Fruit fly (Drosophila melanogaster) whole organism, adult: Measurements from ENCODE around the gene CG4686.

Experiments
- CG11617 ChIP-seq: fragments of 200-800 bp; sonication (Bioruptor generic); optimal IDR thresholded peaks from 2 replicates; lab custom pipeline; 2017; ENCODE audit warnings: mild to moderate bottlenecking, missing biosample characterization, missing genetic modification reagents, missing genetic modification characterization
- CG12768 ChIP-seq: fragments of 200-800 bp; sonication (Bioruptor generic); optimal IDR thresholded peaks from 2 replicates; lab custom pipeline; 2017; ENCODE audit warnings: missing biosample characterization, missing genetic modification characterization, mild to moderate bottlenecking, moderate library complexity, missing genetic modification reagents
- CG14711 ChIP-seq: fragments of 200-800 bp; sonication (Bioruptor generic); optimal IDR thresholded peaks from 2 replicates; lab custom pipeline; 2018; ENCODE audit warnings: missing biosample characterization, mild to moderate bottlenecking, missing genetic modification characterization, moderate library complexity
- CG1620 ChIP-seq: fragments of 200-800 bp; sonication (Bioruptor generic); optimal IDR thresholded peaks from 2 replicates; lab custom pipeline; 2016; ENCODE audit warnings: missing biosample characterization, missing genetic modification characterization
- CG33017 ChIP-seq: fragments of 200-800 bp; sonication (Bioruptor generic); optimal IDR thresholded peaks from 2 replicates; lab custom pipeline; 2018; ENCODE audit warnings: missing biosample characterization, mild to moderate bottlenecking, missing genetic modification characterization, moderate library complexity
- CG5204 ChIP-seq: fragments of 200-800 bp; sonication (Bioruptor generic); optimal IDR thresholded peaks from 2 replicates; lab custom pipeline; 2016; ENCODE audit warnings: missing biosample characterization, missing genetic modification characterization
- CG7045 ChIP-seq: fragments of 200-800 bp; sonication (Bioruptor generic); optimal IDR thresholded peaks from 2 replicates; lab custom pipeline; 2017; ENCODE audit warnings: missing biosample characterization, mild to moderate bottlenecking, missing genetic modification characterization
- CG7101 ChIP-seq: fragments of 200-800 bp; sonication (Bioruptor generic); optimal IDR thresholded peaks from 2 replicates; lab custom pipeline; 2018; ENCODE audit warnings: missing biosample characterization, mild to moderate bottlenecking, missing genetic modification characterization, moderate library complexity
- Clk ChIP-seq: fragments of 200-800 bp; sonication (Bioruptor generic); optimal IDR thresholded peaks from 2 replicates; lab custom pipeline; 2017; ENCODE audit warnings: missing biosample characterization, missing genetic modification characterization
- Crg-1 ChIP-seq: fragments of 200-800 bp; sonication (Bioruptor generic); optimal IDR thresholded peaks from 2 replicates; lab custom pipeline; 2016; ENCODE audit warnings: missing biosample characterization, missing genetic modification characterization
- Hr96 ChIP-seq: fragments of 200-800 bp; sonication (Bioruptor generic); optimal IDR thresholded peaks from 2 replicates; lab custom pipeline; 2016; ENCODE audit warnings: missing biosample characterization, missing genetic modification characterization
- Mnt ChIP-seq: fragments of 200-800 bp; sonication (Bioruptor generic); optimal IDR thresholded peaks from 2 replicates; lab custom pipeline; 2016; ENCODE audit warnings: missing biosample characterization, mild to moderate bottlenecking, missing genetic modification characterization
- bab1 ChIP-seq: fragments of 200-800 bp; sonication (Bioruptor generic); optimal IDR thresholded peaks from 3 replicates; lab custom pipeline; 2019; ENCODE audit warnings: missing biosample characterization, mild to moderate bottlenecking, missing genetic modification characterization, moderate library complexity
- cic ChIP-seq: fragments of 200-800 bp; sonication (Bioruptor generic); optimal IDR thresholded peaks from 2 replicates; lab custom pipeline; 2017; ENCODE audit warnings: missing biosample characterization, mild to moderate bottlenecking, missing genetic modification characterization, moderate library complexity
- cnc ChIP-seq, 2 experiments: fragments of >200 bp; optimal IDR thresholded peaks; 2 replicates each; lab custom pipeline; 2017
- kay ChIP-seq: fragments of 200-800 bp; sonication (Bioruptor generic); peaks from one replicate; lab custom pipeline; 2016; ENCODE audit warnings: missing biosample characterization, missing genetic modification characterization, borderline replicate concordance
- ovo ChIP-seq: fragments of 200-800 bp; sonication (Bioruptor generic); optimal IDR thresholded peaks from 2 replicates; lab custom pipeline; 2016; ENCODE audit warnings: missing biosample characterization, missing genetic modification characterization
- pad ChIP-seq: fragments of 200-800 bp; sonication (Bioruptor generic); optimal IDR thresholded peaks from 3 replicates; lab custom pipeline; 2017; ENCODE audit warnings: missing biosample characterization, missing genetic modification characterization, mild to moderate bottlenecking, moderate library complexity, missing genetic modification reagents
- tj ChIP-seq: fragments of 200-800 bp; sonication (Bioruptor generic); optimal IDR thresholded peaks from 3 replicates; lab custom pipeline; 2017; ENCODE audit warnings: missing biosample characterization, mild to moderate bottlenecking, missing genetic modification characterization, moderate library complexity
- toe ChIP-seq: fragments of 200-800 bp; sonication (Bioruptor generic); optimal IDR thresholded peaks from 2 replicates; lab custom pipeline; 2016; ENCODE audit warnings: missing biosample characterization, missing genetic modification characterization

Gene CG4686

DNA sequence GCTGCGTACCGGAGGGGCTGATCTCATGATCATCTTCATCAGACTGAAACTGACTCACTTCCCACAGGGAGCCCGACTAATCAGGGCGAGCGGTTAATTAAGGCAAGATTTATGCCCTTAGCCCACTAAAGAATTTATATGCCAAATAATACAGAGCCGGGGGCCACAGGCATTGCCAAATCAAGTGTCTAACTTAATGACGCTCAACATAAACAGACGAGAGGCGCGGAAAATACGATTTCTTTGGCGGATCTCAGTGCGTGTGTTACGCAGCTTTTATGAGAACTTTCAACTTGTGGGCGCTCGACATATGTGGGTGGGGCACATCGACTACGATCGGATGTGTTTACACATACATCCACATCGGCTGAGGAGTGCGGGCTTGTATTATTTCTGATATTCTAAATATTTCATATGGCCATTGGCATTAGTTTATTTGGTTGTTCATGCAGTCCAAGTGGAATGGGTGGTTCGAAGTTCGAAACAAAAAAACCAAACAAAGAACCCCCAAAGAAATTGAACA, 37.4 kb upstream of the CG4686 start:
- no peak for TF ChIP-seq tj
- TF ChIP-seq CG7045 (GFP tag; lab: Kevin White, UChicago) = no peak
- TF ChIP-seq pad = no peak
- no peak for TF ChIP-seq cic
- TF ChIP-seq Mnt (GFP tag; lab: Kevin White, UChicago) = no peak
- no peak for TF ChIP-seq Hr96 (GFP tag; lab: Kevin White, UChicago)
- TF ChIP-seq kay (GFP tag; lab: Kevin White, UChicago) = no peak
- TF ChIP-seq ovo (GFP tag; lab: Kevin White, UChicago) = no peak
- TF ChIP-seq Clk = no peak
- TF ChIP-seq toe = no peak
- TF ChIP-seq cnc (optimal IDR thresholded peaks at IDR 0.05; lab: Kevin White, UChicago) = no peak
- TF ChIP-seq CG33017 (tag; lab: Kevin White, UChicago) = no peak
- no peak for TF ChIP-seq CG14711 (tag; lab: Kevin White, UChicago)
- no peak for TF ChIP-seq CG1620 (GFP tag; lab: Kevin White, UChicago)

DNA sequence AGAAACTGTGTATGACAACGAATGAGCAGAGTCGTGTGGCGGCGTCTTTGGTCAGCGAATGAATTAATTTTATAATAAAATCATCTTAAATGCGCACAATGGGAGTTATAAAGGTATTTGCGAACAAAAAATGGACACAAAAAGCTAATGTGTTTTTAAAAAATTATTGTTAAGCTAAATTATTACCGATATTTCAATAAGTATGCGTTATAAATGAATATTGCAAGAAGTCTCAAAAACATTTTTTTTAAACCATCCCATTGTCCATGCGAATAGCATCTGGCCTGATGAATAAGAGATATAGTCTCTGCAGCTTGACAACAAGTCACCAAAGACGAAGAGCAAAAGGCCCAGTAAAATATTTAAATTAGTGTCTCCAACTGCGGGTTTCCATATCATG, 33.3 kb upstream of the CG4686 start:
- TF ChIP-seq bab1 (GFP tag; lab: Kevin White, UChicago) (no peak), Hr96 (GFP tag; lab: Kevin White, UChicago) (no peak), CG7045 (GFP tag; lab: Kevin White, UChicago) (no peak), pad (no peak), CG33017 (tag; lab: Kevin White, UChicago) (no peak), Crg-1 (GFP tag; lab: Kevin White, UChicago) (no peak), CG5204 (GFP tag; lab: Kevin White, UChicago) (no peak), toe (no peak), Clk (no peak), CG12768 (GFP tag; lab: Kevin White, UChicago) (no peak), cic (no peak), Mnt (GFP tag; lab: Kevin White, UChicago) (no peak), CG14711 (tag; lab: Kevin White, UChicago) (no peak), cnc (optimal IDR thresholded peaks at IDR 0.05; lab: Kevin White, UChicago) (no peak), ovo (GFP tag; lab: Kevin White, UChicago) (no peak), CG1620 (GFP tag; lab: Kevin White, UChicago) (no peak), CG7101 (tag; lab: Kevin White, UChicago) (no peak), CG11617 (GFP tag; lab: Kevin White, UChicago) (no peak), tj (no peak), kay (GFP tag; lab: Kevin White, UChicago) (no peak)

DNA sequence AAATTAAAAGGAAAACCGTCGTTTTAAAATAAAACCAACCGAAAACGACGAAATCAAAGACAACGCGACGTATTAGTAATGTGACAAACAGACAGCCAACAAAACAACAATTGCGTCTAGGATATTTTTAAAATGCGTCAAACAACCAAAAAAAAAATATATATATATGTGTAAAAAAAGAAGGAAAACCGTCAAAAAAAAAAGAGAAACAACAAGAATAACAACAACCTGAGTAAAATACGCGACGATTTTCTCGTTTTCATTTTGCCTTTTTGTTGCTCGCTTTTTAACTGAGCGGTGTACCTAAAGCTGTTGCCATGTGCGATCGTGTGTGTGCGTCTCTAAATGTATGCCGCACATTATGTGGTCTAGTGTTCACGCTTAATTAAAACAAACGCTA, 30.8 kb upstream of the CG4686 start:
- TF ChIP-seq cic = no peak
- peak; percentile 11 for TF ChIP-seq kay (GFP tag; lab: Kevin White, UChicago)

DNA sequence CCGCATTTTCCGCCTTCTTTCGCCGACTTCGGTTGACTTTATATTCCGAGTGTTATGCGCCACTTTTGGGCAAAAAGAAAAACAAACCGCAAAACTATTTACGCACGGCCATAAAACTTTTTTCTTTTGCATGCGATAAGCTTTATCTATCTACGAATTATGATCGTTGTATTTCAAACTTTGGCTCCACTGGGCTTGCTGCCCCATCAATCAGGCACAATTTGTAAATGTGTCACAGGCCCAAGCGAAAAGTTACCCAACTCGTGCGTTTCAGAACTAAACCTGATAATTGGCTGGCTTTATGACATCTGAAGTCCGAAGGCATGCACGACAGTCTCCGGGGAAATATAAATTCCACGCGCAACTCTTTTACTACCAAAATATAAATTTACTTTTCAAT, 30.3 kb upstream of the CG4686 start:
- no peak for TF ChIP-seq CG14711 (tag; lab: Kevin White, UChicago)
- TF ChIP-seq CG33017 (tag; lab: Kevin White, UChicago) = no peak
- TF ChIP-seq kay (GFP tag; lab: Kevin White, UChicago) = no peak
- TF ChIP-seq toe = no peak
- no peak for TF ChIP-seq tj
- TF ChIP-seq ovo (GFP tag; lab: Kevin White, UChicago) = no peak
- no peak for TF ChIP-seq cnc (optimal IDR thresholded peaks at IDR 0.05; lab: Kevin White, UChicago)
- TF ChIP-seq bab1 (GFP tag; lab: Kevin White, UChicago) = no peak
- no peak for TF ChIP-seq CG1620 (GFP tag; lab: Kevin White, UChicago)
- TF ChIP-seq Mnt (GFP tag; lab: Kevin White, UChicago) = no peak
- no peak for TF ChIP-seq CG7101 (tag; lab: Kevin White, UChicago)
- no peak for TF ChIP-seq Clk

DNA sequence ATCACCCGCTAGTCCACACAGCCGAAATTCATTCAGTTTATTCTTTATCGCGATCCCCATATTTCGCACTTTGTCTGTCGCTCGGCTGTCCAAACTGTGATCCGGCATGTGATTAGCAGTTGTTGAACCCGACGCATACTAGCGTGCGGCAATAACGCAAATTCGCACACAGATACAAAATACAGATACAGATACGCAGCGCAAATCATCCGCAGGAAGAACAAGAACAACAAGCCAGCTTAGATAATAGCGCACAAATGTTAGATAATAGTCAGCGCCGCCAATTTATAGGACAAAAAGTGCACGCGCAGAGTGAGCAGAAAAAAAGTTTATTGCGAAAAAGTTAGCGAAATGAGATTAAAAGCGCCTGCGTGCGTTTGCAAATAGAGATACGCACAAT, 29.3 kb upstream of the CG4686 start:
- TF ChIP-seq CG11617 (GFP tag; lab: Kevin White, UChicago) = no peak
- TF ChIP-seq Hr96 (GFP tag; lab: Kevin White, UChicago) = no peak
- no peak for TF ChIP-seq CG12768 (GFP tag; lab: Kevin White, UChicago)
- no peak for TF ChIP-seq kay (GFP tag; lab: Kevin White, UChicago)
- no peak for TF ChIP-seq CG7101 (tag; lab: Kevin White, UChicago)
- TF ChIP-seq CG1620 (GFP tag; lab: Kevin White, UChicago) = no peak

DNA sequence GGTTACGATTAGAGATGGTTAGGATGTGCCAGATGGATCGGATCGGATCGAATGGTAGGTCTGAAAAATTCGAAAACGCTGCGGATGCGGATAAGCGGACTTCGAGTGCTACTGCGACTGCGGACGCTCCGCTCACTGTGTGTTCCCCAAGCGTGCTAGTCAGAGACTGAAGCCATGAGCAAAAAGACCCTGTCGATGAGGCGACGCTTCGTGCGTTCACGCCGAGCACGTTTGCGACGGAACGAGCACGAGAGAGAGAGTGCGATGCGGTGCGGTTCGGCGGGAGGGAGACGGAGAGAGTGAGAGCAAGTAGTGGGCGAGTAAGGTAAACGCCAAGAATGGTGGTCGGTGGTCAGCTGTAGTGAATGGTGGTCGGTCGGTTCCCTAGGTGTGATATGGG, 27.6 kb upstream of the CG4686 start, which contains the start of gene bnl:
Gene bnl, minus strand, starts transcription at position 131 of the 400 bp plus-strand sequence.
- no peak for TF ChIP-seq CG7045 (GFP tag; lab: Kevin White, UChicago)
- no peak for TF ChIP-seq Clk
- no peak for TF ChIP-seq kay (GFP tag; lab: Kevin White, UChicago)
- no peak for TF ChIP-seq CG1620 (GFP tag; lab: Kevin White, UChicago)
- TF ChIP-seq pad = peak; percentile 6
- TF ChIP-seq tj = peak; percentile 31
- peak; percentile 54 for TF ChIP-seq bab1 (GFP tag; lab: Kevin White, UChicago)
- TF ChIP-seq Hr96 (GFP tag; lab: Kevin White, UChicago) = no peak
- TF ChIP-seq CG14711 (tag; lab: Kevin White, UChicago) = no peak
- TF ChIP-seq CG33017 (tag; lab: Kevin White, UChicago) = peak; percentile 29
- TF ChIP-seq CG11617 (GFP tag; lab: Kevin White, UChicago) = no peak
- TF ChIP-seq cic = peak; percentile 32
- peak; percentile 16 for TF ChIP-seq CG7101 (tag; lab: Kevin White, UChicago)
- TF ChIP-seq ovo (GFP tag; lab: Kevin White, UChicago) = no peak
- peak; percentile 62 for TF ChIP-seq Mnt (GFP tag; lab: Kevin White, UChicago)
- peak; percentile 36 for TF ChIP-seq CG12768 (GFP tag; lab: Kevin White, UChicago)
- no peak for TF ChIP-seq cnc (optimal IDR thresholded peaks at IDR 0.05; lab: Kevin White, UChicago)
- no peak for TF ChIP-seq Crg-1 (GFP tag; lab: Kevin White, UChicago)
- no peak for TF ChIP-seq toe
- TF ChIP-seq CG5204 (GFP tag; lab: Kevin White, UChicago) = no peak
